Worm (Caenorhabditis elegans): ENCODE measurements around the gene cyp-29A4.

DNA sequence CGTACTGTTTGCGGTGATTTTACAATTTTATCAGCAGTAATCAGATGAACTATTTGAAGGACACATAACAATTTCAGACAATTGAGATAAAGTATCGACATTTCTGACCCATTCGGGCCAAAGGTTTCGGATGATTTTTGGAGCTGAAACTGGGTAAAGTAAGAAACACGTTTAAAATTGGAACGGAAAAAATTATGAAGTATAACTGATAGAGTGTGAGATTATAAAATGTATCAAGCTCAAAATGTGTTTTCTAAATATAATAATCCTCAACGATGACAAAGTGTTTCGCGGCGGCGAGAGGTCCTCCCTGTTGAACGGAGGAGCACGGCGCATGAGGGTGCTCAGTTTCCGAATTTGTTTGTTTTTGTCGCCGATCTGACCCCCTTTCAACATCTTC lies 31.0 kb downstream of the cyp-29A4 start, which contains the start of gene ZK287.4:
- TF ChIP-seq ama-1 (optimal IDR thresholded peaks at IDR 0.05) (no peak), ceh-13 (GFP tag; optimal IDR thresholded peaks at IDR 0.05) (no peak), tbx-11 (GFP tag; IDR thresholded peaks at IDR 0.05) (no peak), F13C5.2 (tag; optimal IDR thresholded peaks at IDR 0.05) (no peak), flt-1 (GFP tag; IDR thresholded peaks at IDR 0.05) (no peak), tra-4 (tag; optimal IDR thresholded peaks at IDR 0.05) (no peak), scrt-1 (GFP tag; IDR thresholded peaks at IDR 0.05) (no peak)

Measured in whole organism, early embryonic.